Worm (Caenorhabditis elegans): ENCODE results near the gene M03F4.4.

The M03F4.4 gene

ce11 chrX:4961681-4962656 is 4.8 kb upstream of the M03F4.4 start:
- no peak for TF ChIP-seq sdz-38 (tag; optimal IDR thresholded peaks at IDR 0.05)
- TF ChIP-seq F57A8.1 (GFP tag; optimal IDR thresholded peaks at IDR 0.05): no peak
- 0 out of 2 replicates have a peak, but pooled peaks have one; percentile 19 for TF ChIP-seq madf-3 (GFP tag; IDR thresholded peaks at IDR 0.05)
- TF ChIP-seq hmg-1.2 (GFP tag; IDR thresholded peaks at IDR 0.05): peak; percentile 64; the same call in 1 of the 2 replicates
- TF ChIP-seq mcd-1 (GFP tag; IDR thresholded peaks at IDR 0.05): 0 out of 2 replicates have a peak, but pooled peaks have one; percentile 41
- TF ChIP-seq attf-6 (GFP tag; IDR thresholded peaks at IDR 0.05): no peak
- no peak for TF ChIP-seq F52B5.7 (tag; optimal IDR thresholded peaks at IDR 0.05)
- TF ChIP-seq C06A6.2 (GFP tag; conservative IDR thresholded peaks at IDR 0.05): 0 out of 2 replicates have a peak, but pooled peaks have one; percentile 12
- peak; percentile 75 for TF ChIP-seq K12H6.12 (tag; optimal IDR thresholded peaks at IDR 0.05)
- TF ChIP-seq zfh-2 (GFP tag; conservative IDR thresholded peaks at IDR 0.05): peak; percentile 89
- no peak for TF ChIP-seq snpc-4 (GFP tag; optimal IDR thresholded peaks at IDR 0.05)
- TF ChIP-seq snpc-4 (tag; optimal IDR thresholded peaks at IDR 0.05): no peak
- TF ChIP-seq nfyb-1 (GFP tag; IDR thresholded peaks at IDR 0.05): peak; percentile 58
- TF ChIP-seq somi-1 (GFP tag; optimal IDR thresholded peaks at IDR 0.05): peak; percentile 41
- no peak for TF ChIP-seq lin-26 (GFP tag; IDR thresholded peaks at IDR 0.05)
- TF ChIP-seq ama-1 (optimal IDR thresholded peaks at IDR 0.05): no peak
- no peak for TF ChIP-seq ama-1 (GFP tag; optimal IDR thresholded peaks at IDR 0.05)
- TF ChIP-seq Y67H2A.10 (GFP tag; conservative IDR thresholded peaks at IDR 0.05): no peak
- peak; percentile 27 for TF ChIP-seq unc-62 (GFP tag; optimal IDR thresholded peaks at IDR 0.05)
- no peak for TF ChIP-seq F49E8.2 (tag; optimal IDR thresholded peaks at IDR 0.05; ENCODE audit: insufficient read depth)
- TF ChIP-seq lin-40 (tag; optimal IDR thresholded peaks at IDR 0.05): peak; percentile 42
- TF ChIP-seq tbp1 (GFP tag; optimal IDR thresholded peaks at IDR 0.05): peak; percentile 28
- TF ChIP-seq let-526 (GFP tag; IDR thresholded peaks at IDR 0.05): 0 out of 2 replicates have a peak, but pooled peaks have one; percentile 39
- no peak for TF ChIP-seq ztf-6 (GFP tag; IDR thresholded peaks at IDR 0.05)
- TF ChIP-seq bed-1 (GFP tag; IDR thresholded peaks at IDR 0.05): no peak
- TF ChIP-seq sea-2 (GFP tag; IDR thresholded peaks at IDR 0.05): no peak
- no peak for TF ChIP-seq aptf-3 (GFP tag; IDR thresholded peaks at IDR 0.05)
- TF ChIP-seq die-1 (tag; optimal IDR thresholded peaks at IDR 0.05): peak; percentile 18
- TF ChIP-seq ztf-3 (GFP tag; optimal IDR thresholded peaks at IDR 0.05): peak; percentile 4
- TF ChIP-seq ztf-26 (tag; optimal IDR thresholded peaks at IDR 0.05): no peak
- TF ChIP-seq nhr-90 (tag; optimal IDR thresholded peaks at IDR 0.05): no peak
- TF ChIP-seq snpc-3.4 (tag; optimal IDR thresholded peaks at IDR 0.05): no peak
- no peak for TF ChIP-seq ceh-79 (tag; optimal IDR thresholded peaks at IDR 0.05)
- peak; percentile 65 for TF ChIP-seq ceh-27 (GFP tag; optimal IDR thresholded peaks at IDR 0.05)
- peak; percentile 82 for TF ChIP-seq cebp-1 (GFP tag; IDR thresholded peaks at IDR 0.05)
- peak; percentile 98 for TF ChIP-seq cebp-1 (tag; optimal IDR thresholded peaks at IDR 0.05)
- TF ChIP-seq fkh-3 (tag; optimal IDR thresholded peaks at IDR 0.05): no peak
- no peak for TF ChIP-seq F37B4.10 (GFP tag; IDR thresholded peaks at IDR 0.05)
- TF ChIP-seq egrh-3 (GFP tag; IDR thresholded peaks at IDR 0.05): peak; percentile 24; the same call in 1 of the 2 replicates
- TF ChIP-seq hrde-1 (tag; optimal IDR thresholded peaks at IDR 0.05; ENCODE audit: borderline replicate concordance): no peak
- peak; percentile 5 for TF ChIP-seq chd-7 (tag; optimal IDR thresholded peaks at IDR 0.05)
- TF ChIP-seq efl-1 (GFP tag; optimal IDR thresholded peaks at IDR 0.05): no peak

Data from whole organism, young adult.